Worm (Caenorhabditis elegans) whole organism, L4 larva: ENCODE measurements around the gene brd-1.

ENCODE experiments used
- F44E2.7 ChIP-seq: fragments of 200-800 bp; sonication (Bioruptor generic); IDR thresholded peaks from 2 replicates; pipeline ENCODE4 v2.1.2; 2022; ENCODE audit warnings: missing genetic modification characterization, missing compliant biosample characterization
- Y105C5A.15 ChIP-seq: fragments of 200-800 bp; sonication (Bioruptor generic); IDR thresholded peaks from 2 replicates; pipeline ENCODE4 v1.3.6; 2022; ENCODE audit warnings: missing genetic modification characterization, missing compliant biosample characterization
- ZK337.2 ChIP-seq: fragments of 200-800 bp; sonication (Bioruptor generic); IDR thresholded peaks from 2 replicates; pipeline ENCODE4 v1.3.6; 2022; ENCODE audit warnings: missing genetic modification reagents, missing genetic modification characterization, missing compliant biosample characterization
- ZK546.5 ChIP-seq, 2 experiments: sonication (generic microtip); optimal IDR thresholded peaks; 2 replicates each; lab custom pipeline; 2017; ENCODE audit warnings: missing biosample characterization in 2 of 2, missing genetic modification characterization in 2 of 2
- aha-1 ChIP-seq: fragments of 150-350 bp; peaks from one replicate; lab custom pipeline; 2014; ENCODE audit warnings: missing biosample characterization, missing genetic modification characterization
- ama-1 ChIP-seq: fragments of 150-350 bp; optimal IDR thresholded peaks from 2 replicates; lab custom pipeline; 2014; ENCODE audit warnings: inconsistent platforms, mixed read lengths
- arid-1 ChIP-seq: fragments of 200-800 bp; sonication (Bioruptor generic); conservative IDR thresholded peaks from 2 replicates; pipeline ENCODE4 v1.3.6; 2022; ENCODE audit warnings: missing genetic modification reagents, missing genetic modification characterization, missing compliant biosample characterization
- ceh-20 ChIP-seq: fragments of 200-800 bp; sonication (Bioruptor generic); IDR thresholded peaks from 2 replicates; pipeline ENCODE4 v1.3.6; 2022; ENCODE audit warnings: missing genetic modification reagents, missing genetic modification characterization, missing compliant biosample characterization
- ceh-32 ChIP-seq: sonication (generic microtip); optimal IDR thresholded peaks from 2 replicates; lab custom pipeline; 2016; ENCODE audit warnings: mild to moderate bottlenecking, missing genetic modification characterization, missing compliant biosample characterization; ENCODE audit not compliant: poor library complexity
- ceh-82 ChIP-seq: sonication (generic microtip); optimal IDR thresholded peaks from 2 replicates; lab custom pipeline; 2017; ENCODE audit warnings: missing biosample characterization, missing genetic modification characterization
- daf-16 ChIP-seq, 3 experiments: sonication (generic microtip); optimal IDR thresholded peaks; 2 replicates each; lab custom pipeline; 2016 to 2017; ENCODE audit warnings: missing genetic modification characterization in 3 of 3, missing genetic modification reagents in 3 of 3, mild to moderate bottlenecking in 2 of 3, missing compliant biosample characterization in 2 of 3, missing biosample characterization in 1 of 3, moderate library complexity in 1 of 3
- daf-19 ChIP-seq: fragments of 200-800 bp; sonication (Bioruptor generic); conservative IDR thresholded peaks from 2 replicates; pipeline ENCODE4 v1.3.6; 2022; ENCODE audit warnings: missing genetic modification characterization, missing compliant biosample characterization
- dmd-8 ChIP-seq: fragments of 200-800 bp; sonication (Bioruptor generic); IDR thresholded peaks from 2 replicates; pipeline ENCODE4 v1.3.6; 2022; ENCODE audit warnings: missing genetic modification characterization, missing compliant biosample characterization
- dpl-1 ChIP-seq: fragments of 150-350 bp; optimal IDR thresholded peaks from 2 replicates; lab custom pipeline; 2014; ENCODE audit warnings: missing biosample characterization, missing genetic modification reagents, missing genetic modification characterization
- egl-43 ChIP-seq: fragments of 200-800 bp; sonication (Bioruptor generic); IDR thresholded peaks from 2 replicates; pipeline ENCODE4 v1.3.6; 2022; ENCODE audit warnings: missing genetic modification reagents, missing genetic modification characterization, missing compliant biosample characterization
- fos-1 ChIP-seq: fragments of 150-350 bp; optimal IDR thresholded peaks from 2 replicates; lab custom pipeline; 2014; ENCODE audit warnings: missing biosample characterization, missing genetic modification characterization
- hlh-11 ChIP-seq: fragments of 200-800 bp; sonication (Bioruptor generic); optimal IDR thresholded peaks from 2 replicates; lab custom pipeline; 2018; ENCODE audit warnings: mild to moderate bottlenecking, missing genetic modification characterization, missing compliant biosample characterization
- lim-7 ChIP-seq: fragments of 200-800 bp; sonication (Bioruptor generic); IDR thresholded peaks from 2 replicates; pipeline ENCODE4 v1.3.6; 2022; ENCODE audit warnings: missing genetic modification characterization, missing compliant biosample characterization
- lin-15B ChIP-seq: fragments of 150-350 bp; sonication (generic microtip); optimal IDR thresholded peaks from 3 replicates; lab custom pipeline; 2014; ENCODE audit warnings: missing biosample characterization, missing genetic modification characterization
- lin-29 ChIP-seq: fragments of 200-800 bp; sonication (Bioruptor generic); IDR thresholded peaks from 2 replicates; pipeline ENCODE4 v1.3.6; 2022; ENCODE audit warnings: missing genetic modification reagents, missing genetic modification characterization, missing compliant biosample characterization
- lin-38 ChIP-seq: fragments of 200-800 bp; sonication (Bioruptor generic); IDR thresholded peaks from 2 replicates; pipeline ENCODE4 v1.3.6; 2022; ENCODE audit warnings: missing genetic modification reagents, missing genetic modification characterization, missing compliant biosample characterization
- lin-39 ChIP-seq: fragments of 150-350 bp; optimal IDR thresholded peaks from 2 replicates; lab custom pipeline; 2014; ENCODE audit warnings: missing biosample characterization, missing genetic modification reagents, missing genetic modification characterization
- lir-3 ChIP-seq: sonication (generic microtip); optimal IDR thresholded peaks from 2 replicates; lab custom pipeline; 2016; ENCODE audit warnings: mild to moderate bottlenecking, missing genetic modification characterization, missing compliant biosample characterization
- lsy-2 ChIP-seq, 2 experiments: fragments of 150-350 bp in 1 of 2; sonication (generic microtip) in 1 of 2; optimal IDR thresholded peaks; 2 replicates each; lab custom pipeline; 2014 to 2017; ENCODE audit warnings: missing biosample characterization in 2 of 2, missing genetic modification characterization in 2 of 2
- madf-5 ChIP-seq, 2 experiments: fragments of 200-800 bp; sonication (Bioruptor generic); IDR thresholded peaks; 2 replicates each; pipeline ENCODE4 v1.3.6; 2022; ENCODE audit warnings: missing compliant biosample characterization in 2 of 2, missing genetic modification characterization in 2 of 2
- mdl-1 ChIP-seq, 2 experiments: fragments of 150-350 bp in 1 of 2; sonication (generic microtip) in 1 of 2; optimal IDR thresholded peaks; 2 replicates each; lab custom pipeline; 2014 to 2017; ENCODE audit warnings: missing biosample characterization in 2 of 2, missing genetic modification characterization in 2 of 2
- nhr-28 ChIP-seq: fragments of 150-350 bp; optimal IDR thresholded peaks from 2 replicates; lab custom pipeline; 2014; ENCODE audit warnings: missing biosample characterization, missing genetic modification characterization
- nhr-41 ChIP-seq: fragments of 200-800 bp; sonication (Bioruptor generic); IDR thresholded peaks from 2 replicates; pipeline ENCODE4 v1.3.6; 2022; ENCODE audit warnings: missing genetic modification reagents, missing genetic modification characterization, missing compliant biosample characterization
- nhr-48 ChIP-seq: sonication (generic microtip); optimal IDR thresholded peaks from 2 replicates; lab custom pipeline; 2016; ENCODE audit warnings: mild to moderate bottlenecking, missing genetic modification characterization, missing compliant biosample characterization
- pha-4 ChIP-seq, 2 experiments: fragments of 150-350 bp in 1 of 2; fragments of 200-800 bp in 1 of 2; sonication (Bioruptor generic) in 1 of 2; IDR thresholded peaks in 1 of 2; optimal IDR thresholded peaks in 1 of 2; 2 replicates each; pipeline versions ENCODE4 v1.3.6 to Lab custom; 2014 to 2022; ENCODE audit warnings: missing genetic modification characterization in 2 of 2, missing genetic modification reagents in 2 of 2, missing biosample characterization in 1 of 2, missing compliant biosample characterization in 1 of 2
- php-3 ChIP-seq: fragments of 200-800 bp; sonication (Bioruptor generic); IDR thresholded peaks from 2 replicates; pipeline ENCODE4 v1.3.6; 2022; ENCODE audit warnings: missing genetic modification reagents, missing genetic modification characterization, missing compliant biosample characterization
- unc-62 ChIP-seq, 3 experiments: fragments of 150-350 bp in 1 of 3; sonication (generic microtip); optimal IDR thresholded peaks in 2 of 3; peaks in 1 of 3; 1 replicate in 1 of 3; 2 replicates in 2 of 3; lab custom pipeline; 2014 to 2017; ENCODE audit warnings: missing biosample characterization in 3 of 3, missing genetic modification characterization in 3 of 3, missing genetic modification reagents in 3 of 3, missing genotype in 1 of 3
- zfp-2 ChIP-seq: sonication (generic microtip); optimal IDR thresholded peaks from 2 replicates; lab custom pipeline; 2016; ENCODE audit warnings: mild to moderate bottlenecking, missing genetic modification characterization, missing compliant biosample characterization

The brd-1 gene

ce11 chrIII:6887574-6887973 lies 1.7 kb downstream of the brd-1 start (continued):
- TF ChIP-seq lsy-2 (tag; optimal IDR thresholded peaks at IDR 0.05; lab: Kevin White, UChicago) (peak in 1 of 2 experiments; percentile 75), ceh-82 (tag; lab: Kevin White, UChicago) (no peak), dmd-8 (GFP tag; lab: Robert Waterston, UW) (peak; percentile 95), fos-1 (tag; lab: Kevin White, UChicago) (no peak), lir-3 (tag; lab: Kevin White, UChicago) (peak; percentile 49), ama-1 (lab: Kevin White, UChicago) (peak; percentile 14), pha-4 (GFP tag; IDR thresholded peaks at IDR 0.05; lab: Robert Waterston, UW) (peak; percentile 89; the same call in 1 of the 2 replicates), pha-4 (tag; optimal IDR thresholded peaks at IDR 0.05; lab: Kevin White, UChicago) (no peak), ceh-32 (tag; lab: Kevin White, UChicago) (no peak), lin-39 (no peak), F44E2.7 (peak; percentile 75; the same call in 1 of the 2 replicates)

ce11 chrIII:6885889-6886288 lies 3.4 kb downstream of the brd-1 start:
- TF ChIP-seq lim-7 (GFP tag; lab: Robert Waterston, UW) (no peak), hlh-11 (tag; lab: Kevin White, UChicago) (no peak), ZK546.5 (tag; optimal IDR thresholded peaks at IDR 0.05; lab: Kevin White, UChicago) (no peak), zfp-2 (tag; lab: Kevin White, UChicago) (no peak), Y105C5A.15 (GFP tag; lab: Robert Waterston, UW) (no peak), mdl-1 (tag; optimal IDR thresholded peaks at IDR 0.05; lab: Kevin White, UChicago) (no peak), unc-62 (GFP tag; optimal IDR thresholded peaks at IDR 0.05 in 1 of 2; lab: Kevin White, UChicago) (peak in 1 of 2 experiments; percentile 98), unc-62 (tag; optimal IDR thresholded peaks at IDR 0.05; lab: Kevin White, UChicago) (no peak), aha-1 (tag; lab: Kevin White, UChicago) (peak; percentile 1), ceh-20 (no peak), egl-43 (no peak), daf-19 (GFP tag; lab: Robert Waterston, UW) (no peak), dpl-1 (no peak), lir-3 (tag; lab: Kevin White, UChicago) (no peak), daf-16 (GFP tag; optimal IDR thresholded peaks at IDR 0.05; lab: Kevin White, UChicago) (no peak), daf-16 (tag; optimal IDR thresholded peaks at IDR 0.05; lab: Kevin White, UChicago) (no peak), nhr-41 (GFP tag; lab: Robert Waterston, UW) (no peak), nhr-28 (no peak)

- TF ChIP-seq ZK337.2 (GFP tag; lab: Robert Waterston, UW) (no peak), arid-1 (GFP tag; lab: Robert Waterston, UW) (no peak), unc-62 (GFP tag; optimal IDR thresholded peaks at IDR 0.05 in 1 of 2; lab: Kevin White, UChicago) (peak in 1 of 2 experiments; percentile 67), unc-62 (tag; optimal IDR thresholded peaks at IDR 0.05; lab: Kevin White, UChicago) (no peak)
These were observed 5.1 kb downstream of the brd-1 start, which contains the start of gene med-2 for ce11 chrIII:6884203-6884602. Gene med-2 (plus strand): TSS chrIII:6884503.

ce11 chrIII:6881745-6882144 lies 7.6 kb downstream of the brd-1 start:
- TF ChIP-seq madf-5 (GFP tag; IDR thresholded peaks at IDR 0.05; lab: Robert Waterston, UW) (no peak), nhr-48 (tag; lab: Kevin White, UChicago) (no peak), lin-38 (GFP tag; lab: Robert Waterston, UW) (no peak), php-3 (GFP tag; lab: Robert Waterston, UW) (no peak), lin-29 (GFP tag; lab: Robert Waterston, UW) (no peak), Y105C5A.15 (GFP tag; lab: Robert Waterston, UW) (no peak), unc-62 (GFP tag; optimal IDR thresholded peaks at IDR 0.05 in 1 of 2; lab: Kevin White, UChicago) (peak in 1 of 2 experiments; percentile 85), unc-62 (tag; optimal IDR thresholded peaks at IDR 0.05; lab: Kevin White, UChicago) (no peak), lin-15B (tag; lab: Kevin White, UChicago) (no peak), ZK337.2 (GFP tag; lab: Robert Waterston, UW) (no peak)
